Worm (Caenorhabditis elegans) whole organism, L3 larva: ENCODE data around the gene T05B9.1.

Experiments used
- egl-27 ChIP-seq: sonication (generic microtip); optimal IDR thresholded peaks from 4 replicates; lab custom pipeline; 2017; ENCODE audit warnings: missing biosample characterization, missing genetic modification reagents, missing genetic modification characterization
- pqm-1 ChIP-seq: fragments of 150-350 bp; optimal IDR thresholded peaks from 2 replicates; lab custom pipeline; 2017; ENCODE audit warnings: missing biosample characterization, missing genetic modification characterization, inconsistent platforms
- snpc-4 ChIP-seq: fragments of 150-350 bp; optimal IDR thresholded peaks from 2 replicates; lab custom pipeline; 2014; ENCODE audit warnings: missing biosample characterization, missing genetic modification characterization

DNA sequence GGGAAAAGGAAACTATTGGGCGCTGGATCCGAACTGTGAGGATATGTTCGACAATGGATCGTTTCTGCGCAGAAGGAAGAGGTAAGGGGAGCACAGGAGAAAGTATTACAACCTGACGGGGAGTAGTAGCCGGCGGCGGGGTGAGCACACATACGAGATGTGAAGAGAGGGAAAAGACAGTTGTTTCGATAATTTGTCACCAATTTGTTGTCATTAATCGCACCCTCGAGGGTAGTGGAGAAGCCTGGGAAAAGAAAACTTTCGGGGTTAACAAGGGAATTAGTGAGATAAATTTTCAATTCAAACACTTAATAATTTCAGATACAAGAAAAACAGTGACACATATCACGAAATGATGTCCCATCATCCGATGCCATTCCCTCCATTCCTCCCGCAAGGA is 22.0 kb upstream of the T05B9.1 start:
- TF ChIP-seq egl-27 (tag; lab: Kevin White, UChicago): no peak
- no peak for TF ChIP-seq pqm-1
- no peak for TF ChIP-seq snpc-4
